Fruit fly (Drosophila melanogaster) whole organism, adult: ENCODE measurements around the gene CG4951.

ENCODE experiments used
- CG11617 ChIP-seq: fragments of 200-800 bp; sonication (Bioruptor generic); optimal IDR thresholded peaks from 2 replicates; lab custom pipeline; 2017; ENCODE audit warnings: mild to moderate bottlenecking, missing biosample characterization, missing genetic modification reagents, missing genetic modification characterization
- CG1620 ChIP-seq: fragments of 200-800 bp; sonication (Bioruptor generic); optimal IDR thresholded peaks from 2 replicates; lab custom pipeline; 2016; ENCODE audit warnings: missing biosample characterization, missing genetic modification characterization
- CG33017 ChIP-seq: fragments of 200-800 bp; sonication (Bioruptor generic); optimal IDR thresholded peaks from 2 replicates; lab custom pipeline; 2018; ENCODE audit warnings: missing biosample characterization, mild to moderate bottlenecking, missing genetic modification characterization, moderate library complexity
- CG5204 ChIP-seq: fragments of 200-800 bp; sonication (Bioruptor generic); optimal IDR thresholded peaks from 2 replicates; lab custom pipeline; 2016; ENCODE audit warnings: missing biosample characterization, missing genetic modification characterization
- CG7045 ChIP-seq: fragments of 200-800 bp; sonication (Bioruptor generic); optimal IDR thresholded peaks from 2 replicates; lab custom pipeline; 2017; ENCODE audit warnings: missing biosample characterization, mild to moderate bottlenecking, missing genetic modification characterization
- Crg-1 ChIP-seq: fragments of 200-800 bp; sonication (Bioruptor generic); optimal IDR thresholded peaks from 2 replicates; lab custom pipeline; 2016; ENCODE audit warnings: missing biosample characterization, missing genetic modification characterization
- bab1 ChIP-seq: fragments of 200-800 bp; sonication (Bioruptor generic); optimal IDR thresholded peaks from 3 replicates; lab custom pipeline; 2019; ENCODE audit warnings: missing biosample characterization, mild to moderate bottlenecking, missing genetic modification characterization, moderate library complexity
- cic ChIP-seq: fragments of 200-800 bp; sonication (Bioruptor generic); optimal IDR thresholded peaks from 2 replicates; lab custom pipeline; 2017; ENCODE audit warnings: missing biosample characterization, mild to moderate bottlenecking, missing genetic modification characterization, moderate library complexity
- kay ChIP-seq: fragments of 200-800 bp; sonication (Bioruptor generic); peaks from one replicate; lab custom pipeline; 2016; ENCODE audit warnings: missing biosample characterization, missing genetic modification characterization, borderline replicate concordance
- toe ChIP-seq: fragments of 200-800 bp; sonication (Bioruptor generic); optimal IDR thresholded peaks from 2 replicates; lab custom pipeline; 2016; ENCODE audit warnings: missing biosample characterization, missing genetic modification characterization

DNA sequence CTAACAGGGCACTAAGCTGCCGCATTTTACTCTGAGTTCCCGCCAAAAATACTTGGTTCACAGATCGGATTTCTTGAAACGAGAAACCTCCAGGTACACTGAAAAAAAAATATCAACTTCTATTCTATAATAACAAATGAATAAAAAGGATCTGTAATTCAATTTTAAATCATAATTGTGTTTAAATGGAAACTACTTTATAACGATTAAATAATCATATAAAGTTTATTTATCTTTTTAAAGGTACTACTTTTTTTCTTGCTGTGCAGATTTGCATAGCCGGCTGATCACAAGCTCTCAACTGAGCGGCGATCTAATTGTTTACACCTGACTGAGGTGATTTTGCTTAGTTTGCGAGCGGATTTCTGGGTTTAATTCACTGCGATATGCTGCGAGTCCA is 33.4 kb upstream of the CG4951 start:
- TF ChIP-seq CG1620 (GFP tag; lab: Kevin White, UChicago) = no peak
- TF ChIP-seq CG33017 (tag; lab: Kevin White, UChicago) = peak; percentile 36
- no peak for TF ChIP-seq CG5204 (GFP tag; lab: Kevin White, UChicago)
- no peak for TF ChIP-seq cic (GFP tag; lab: Kevin White, UChicago)
- TF ChIP-seq Crg-1 (GFP tag; lab: Kevin White, UChicago) = no peak
- peak; percentile 15 for TF ChIP-seq bab1 (GFP tag; lab: Kevin White, UChicago)
- no peak for TF ChIP-seq kay
- peak; percentile 57 for TF ChIP-seq CG7045 (GFP tag; lab: Kevin White, UChicago)
- TF ChIP-seq toe (GFP tag; lab: Kevin White, UChicago) = no peak
- TF ChIP-seq CG11617 (GFP tag; lab: Kevin White, UChicago) = peak; percentile 63
